Worm (Caenorhabditis elegans) whole organism, young adult: Measurements from ENCODE around the gene col-172.

Experiments used
- C17E4.6 ChIP-seq: fragments of 200-800 bp; sonication (Bioruptor generic); IDR thresholded peaks from 2 replicates; pipeline ENCODE4 v1.3.6; 2022; ENCODE audit warnings: missing genetic modification reagents, missing genetic modification characterization, missing compliant biosample characterization
- F39B2.1 ChIP-seq: fragments of 200-800 bp; sonication (Bioruptor generic); IDR thresholded peaks from 2 replicates; pipeline ENCODE4 v1.3.6; 2022; ENCODE audit warnings: missing genetic modification reagents, missing genetic modification characterization, missing compliant biosample characterization
- hlh-12 ChIP-seq: sonication (generic microtip); optimal IDR thresholded peaks from 2 replicates; lab custom pipeline; 2016; ENCODE audit warnings: missing genetic modification characterization, missing compliant biosample characterization
- pha-4 ChIP-seq: fragments of 150-350 bp; sonication (generic microtip); optimal IDR thresholded peaks from 2 replicates; lab custom pipeline; 2014; ENCODE audit warnings: missing biosample characterization, missing genetic modification reagents, missing genetic modification characterization
- rpc-1 ChIP-seq, 2 experiments: fragments of 150-350 bp in 1 of 2; sonication (generic microtip) in 1 of 2; optimal IDR thresholded peaks; 2 replicates each; lab custom pipeline; 2014 to 2018; ENCODE audit warnings: missing biosample characterization in 1 of 2, missing genetic modification characterization in 1 of 2, missing genetic modification reagents in 1 of 2, missing genotype in 1 of 2

ce11 chrX:6641509-6641908, 31.1 kb upstream of the col-172 start:
- TF ChIP-seq F39B2.1 (no peak), pha-4 (tag; lab: Kevin White, UChicago) (no peak), rpc-1 (optimal IDR thresholded peaks at IDR 0.05; lab: Kevin White, UChicago) (no peak), rpc-1 (tag; optimal IDR thresholded peaks at IDR 0.05; lab: Kevin White, UChicago) (no peak), C17E4.6 (GFP tag; lab: Robert Waterston, UW) (no peak), hlh-12 (no peak)
